Fruit fly (Drosophila melanogaster) whole organism, embryonic: ENCODE results near the gene CG32192.

Experiments
- Adf1 ChIP-seq: fragments of 200-800 bp; sonication (Bioruptor generic); IDR thresholded peaks from 2 replicates; pipeline ENCODE4 v1.3.6; 2022; ENCODE audit warnings: missing biosample characterization, missing genetic modification characterization
- BtbVII ChIP-seq: fragments of 200-800 bp; sonication (Bioruptor generic); optimal IDR thresholded peaks from 3 replicates; lab custom pipeline; 2017; ENCODE audit warnings: missing biosample characterization, mild to moderate bottlenecking, missing genetic modification characterization
- CG12219 ChIP-seq: fragments of 200-800 bp; sonication (Bioruptor generic); optimal IDR thresholded peaks from 3 replicates; lab custom pipeline; 2018; ENCODE audit warnings: missing biosample characterization, mild to moderate bottlenecking, missing genetic modification characterization
- CG12236 ChIP-seq: fragments of 200-800 bp; sonication (Bioruptor generic); optimal IDR thresholded peaks from 2 replicates; lab custom pipeline; 2016; ENCODE audit warnings: missing biosample characterization, missing genetic modification characterization
- CG1529 ChIP-seq: fragments of 200-800 bp; sonication (Bioruptor generic); optimal IDR thresholded peaks from 3 replicates; lab custom pipeline; 2018; ENCODE audit warnings: missing biosample characterization, missing genetic modification characterization
- CG1602 ChIP-seq: fragments of 200-800 bp; sonication (Bioruptor generic); optimal IDR thresholded peaks from 3 replicates; lab custom pipeline; 2016; ENCODE audit warnings: missing biosample characterization, missing genetic modification characterization
- CG17361 ChIP-seq: fragments of 200-800 bp; sonication (Bioruptor generic); IDR thresholded peaks from 3 replicates; pipeline ENCODE4 v1.3.6; 2022; ENCODE audit warnings: missing biosample characterization, missing genetic modification characterization
- CG17912 ChIP-seq: fragments of 200-800 bp; sonication (Bioruptor generic); optimal IDR thresholded peaks from 2 replicates; lab custom pipeline; 2018; ENCODE audit warnings: missing biosample characterization, mild to moderate bottlenecking, missing genetic modification characterization
- CG2116 ChIP-seq: fragments of 200-800 bp; sonication (Bioruptor generic); optimal IDR thresholded peaks from 3 replicates; lab custom pipeline; 2018; ENCODE audit warnings: missing biosample characterization, mild to moderate bottlenecking, missing genetic modification characterization
- CG2129 ChIP-seq: fragments of 200-800 bp; sonication (Bioruptor generic); IDR thresholded peaks from 2 replicates; pipeline ENCODE4 v1.3.6; 2022; ENCODE audit warnings: missing biosample characterization, missing genetic modification characterization; ENCODE audit not compliant: partially characterized antibody
- CG2889 ChIP-seq: fragments of 200-800 bp; sonication (Bioruptor generic); IDR thresholded peaks from 3 replicates; pipeline ENCODE4 v1.3.6; 2022; ENCODE audit warnings: missing biosample characterization, missing genetic modification characterization
- CG33213 ChIP-seq: fragments of 200-800 bp; sonication (Bioruptor generic); optimal IDR thresholded peaks from 3 replicates; lab custom pipeline; 2016; ENCODE audit warnings: missing biosample characterization, missing genetic modification characterization
- CG33557 ChIP-seq: fragments of 200-800 bp; sonication (Bioruptor generic); optimal IDR thresholded peaks from 2 replicates; lab custom pipeline; 2019; ENCODE audit warnings: missing biosample characterization, mild to moderate bottlenecking, missing genetic modification characterization, moderate library complexity
- CG4617 ChIP-seq: fragments of 200-800 bp; sonication (Bioruptor generic); optimal IDR thresholded peaks from 3 replicates; lab custom pipeline; 2016; ENCODE audit warnings: missing biosample characterization, missing genetic modification characterization, borderline replicate concordance
- CG7372 ChIP-seq: fragments of 200-800 bp; sonication (Bioruptor generic); IDR thresholded peaks from 2 replicates; pipeline ENCODE4 v1.3.6; 2022; ENCODE audit warnings: missing biosample characterization, missing genetic modification characterization
- CG7839 ChIP-seq: fragments of 200-800 bp; sonication (Bioruptor generic); optimal IDR thresholded peaks from 3 replicates; lab custom pipeline; 2018; ENCODE audit warnings: missing biosample characterization, mild to moderate bottlenecking, missing genetic modification characterization, moderate library complexity
- CG7963 ChIP-seq: fragments of 200-800 bp; sonication (Bioruptor generic); IDR thresholded peaks from 3 replicates; pipeline ENCODE4 v1.3.6; 2022; ENCODE audit warnings: missing biosample characterization, missing genetic modification characterization; ENCODE audit not compliant: partially characterized antibody
- CG8478 ChIP-seq: fragments of >200 bp; optimal IDR thresholded peaks from 2 replicates; lab custom pipeline; 2018
- CG9727 ChIP-seq: fragments of 200-800 bp; sonication (Bioruptor generic); optimal IDR thresholded peaks from 3 replicates; lab custom pipeline; 2017; ENCODE audit warnings: missing biosample characterization, mild to moderate bottlenecking, missing genetic modification characterization
- Camta ChIP-seq: fragments of 200-800 bp; sonication (Bioruptor generic); optimal IDR thresholded peaks from 2 replicates; lab custom pipeline; 2016; ENCODE audit warnings: missing biosample characterization, missing genetic modification characterization
- Deaf1 ChIP-seq: fragments of 200-800 bp; optimal IDR thresholded peaks from 3 replicates; lab custom pipeline; 2019; ENCODE audit warnings: missing biosample characterization, mild to moderate bottlenecking, missing genetic modification characterization, moderate library complexity
- Dip2 ChIP-seq: fragments of 200-800 bp; sonication (Bioruptor generic); IDR thresholded peaks from 2 replicates; pipeline ENCODE4 v1.3.6; 2022; ENCODE audit warnings: missing biosample characterization, missing genetic modification characterization
- E2f2 ChIP-seq: fragments of 200-800 bp; sonication (Bioruptor generic); IDR thresholded peaks from 2 replicates; pipeline ENCODE4 v1.3.6; 2022; ENCODE audit warnings: missing biosample characterization, missing genetic modification characterization
- H2.0 ChIP-seq: fragments of 200-800 bp; sonication (Bioruptor generic); IDR thresholded peaks from 2 replicates; pipeline ENCODE4 v1.3.6; 2022; ENCODE audit warnings: missing biosample characterization, missing genetic modification characterization
- HLHmδ ChIP-seq: fragments of 200-800 bp; sonication (Bioruptor generic); optimal IDR thresholded peaks from 2 replicates; lab custom pipeline; 2018; ENCODE audit warnings: missing biosample characterization, mild to moderate bottlenecking, missing genetic modification characterization, moderate library complexity
- Hey ChIP-seq: fragments of 200-800 bp; sonication (Bioruptor generic); optimal IDR thresholded peaks from 3 replicates; lab custom pipeline; 2018; ENCODE audit warnings: missing biosample characterization, mild to moderate bottlenecking, missing genetic modification characterization
- Lhr ChIP-seq: fragments of 200-800 bp; sonication (Bioruptor generic); optimal IDR thresholded peaks from 3 replicates; lab custom pipeline; 2017; ENCODE audit warnings: mild to moderate bottlenecking, missing biosample characterization, missing genetic modification reagents, missing genetic modification characterization
- NFAT ChIP-seq: fragments of 200-800 bp; sonication (Bioruptor generic); IDR thresholded peaks from 2 replicates; pipeline ENCODE4 v1.3.6; 2022; ENCODE audit warnings: missing biosample characterization, missing genetic modification characterization
- Nf-YC ChIP-seq: fragments of 200-800 bp; optimal IDR thresholded peaks from 3 replicates; lab custom pipeline; 2019; ENCODE audit warnings: missing biosample characterization, mild to moderate bottlenecking, missing genetic modification characterization, moderate library complexity
- Oli ChIP-seq: fragments of 200-800 bp; sonication (Bioruptor generic); optimal IDR thresholded peaks from 2 replicates; lab custom pipeline; 2018; ENCODE audit warnings: missing biosample characterization, mild to moderate bottlenecking, missing genetic modification characterization, moderate library complexity
- PHDP ChIP-seq: fragments of 200-800 bp; sonication (Bioruptor generic); optimal IDR thresholded peaks from 3 replicates; lab custom pipeline; 2018; ENCODE audit warnings: missing biosample characterization, mild to moderate bottlenecking, missing genetic modification characterization, moderate library complexity
- Pdp1 ChIP-seq, 2 experiments: fragments of 200-800 bp; sonication (Bioruptor generic); optimal IDR thresholded peaks; 3 replicates each; lab custom pipeline; 2016; ENCODE audit warnings: missing biosample characterization in 2 of 2, missing genetic modification characterization in 2 of 2, mild to moderate bottlenecking in 1 of 2, moderate library complexity in 1 of 2
- Side ChIP-seq: fragments of 200-800 bp; sonication (Bioruptor generic); optimal IDR thresholded peaks from 2 replicates; lab custom pipeline; 2016; ENCODE audit warnings: missing biosample characterization, missing genetic modification characterization
- Sox100B ChIP-seq: fragments of 200-800 bp; sonication (Bioruptor generic); optimal IDR thresholded peaks from 3 replicates; lab custom pipeline; 2018; ENCODE audit warnings: missing biosample characterization, mild to moderate bottlenecking, missing genetic modification characterization
- Stat92E ChIP-seq, 3 experiments: fragments of >200 bp in 2 of 3; fragments of 200-800 bp in 1 of 3; sonication (Bioruptor generic) in 1 of 3; optimal IDR thresholded peaks; 2 replicates each; lab custom pipeline; 2017 to 2019; ENCODE audit warnings: missing biosample characterization in 3 of 3, missing genetic modification characterization in 3 of 3, mild to moderate bottlenecking in 1 of 3, moderate library complexity in 1 of 3
- TFAM ChIP-seq: fragments of 200-800 bp; sonication (Bioruptor generic); optimal IDR thresholded peaks from 2 replicates; lab custom pipeline; 2017; ENCODE audit warnings: missing biosample characterization, missing genetic modification characterization, inconsistent platforms
- Trl ChIP-seq, 3 experiments: fragments of >200 bp in 2 of 3; fragments of 200-800 bp in 1 of 3; sonication (Bioruptor generic) in 1 of 3; optimal IDR thresholded peaks; 2 replicates in 1 of 3; 3 replicates in 2 of 3; lab custom pipeline; 2016 to 2017; ENCODE audit warnings: missing biosample characterization in 1 of 3, missing genetic modification characterization in 1 of 3
- Xrp1 ChIP-seq: fragments of 200-800 bp; sonication (Bioruptor generic); IDR thresholded peaks from 2 replicates; pipeline ENCODE4 v1.3.6; 2022; ENCODE audit warnings: missing biosample characterization, missing genetic modification characterization
- ato ChIP-seq: fragments of 200-800 bp; sonication (Bioruptor generic); IDR thresholded peaks from 2 replicates; pipeline ENCODE4 v1.3.6; 2022; ENCODE audit warnings: missing biosample characterization, missing genetic modification characterization; ENCODE audit not compliant: partially characterized antibody
- crc ChIP-seq: fragments of 200-800 bp; sonication (Bioruptor generic); optimal IDR thresholded peaks from 2 replicates; lab custom pipeline; 2016; ENCODE audit warnings: missing biosample characterization, missing genetic modification characterization
- fd102C ChIP-seq: fragments of 200-800 bp; sonication (Bioruptor generic); optimal IDR thresholded peaks from 2 replicates; lab custom pipeline; 2018; ENCODE audit warnings: missing biosample characterization, mild to moderate bottlenecking, missing genetic modification characterization, moderate library complexity
- gsb-n ChIP-seq: fragments of 200-800 bp; sonication (Bioruptor generic); optimal IDR thresholded peaks from 3 replicates; lab custom pipeline; 2018; ENCODE audit warnings: missing biosample characterization, mild to moderate bottlenecking, missing genetic modification characterization
- gt ChIP-seq: fragments of 200-800 bp; sonication (Bioruptor generic); IDR thresholded peaks from 2 replicates; pipeline ENCODE4 v1.3.6; 2022; ENCODE audit warnings: missing biosample characterization, missing genetic modification characterization
- jing ChIP-seq: fragments of 200-800 bp; sonication (Bioruptor generic); optimal IDR thresholded peaks from 2 replicates; lab custom pipeline; 2018; ENCODE audit warnings: missing biosample characterization, mild to moderate bottlenecking, missing genetic modification characterization
- nom ChIP-seq: fragments of 200-800 bp; sonication (Bioruptor generic); optimal IDR thresholded peaks from 2 replicates; lab custom pipeline; 2017; ENCODE audit warnings: missing biosample characterization, missing genetic modification characterization, mild to moderate bottlenecking, moderate library complexity, missing genetic modification reagents
- peb ChIP-seq: fragments of 200-800 bp; sonication (Bioruptor generic); IDR thresholded peaks from 2 replicates; pipeline ENCODE4 v1.3.6; 2022; ENCODE audit warnings: missing biosample characterization, missing genetic modification characterization
- sd ChIP-seq: fragments of 200-800 bp; sonication (Bioruptor generic); optimal IDR thresholded peaks from 3 replicates; lab custom pipeline; 2018; ENCODE audit warnings: missing biosample characterization, mild to moderate bottlenecking, missing genetic modification characterization, moderate library complexity
- tin ChIP-seq: fragments of 200-800 bp; sonication (Bioruptor generic); optimal IDR thresholded peaks from 3 replicates; lab custom pipeline; 2016; ENCODE audit warnings: missing biosample characterization, missing genetic modification characterization
- trem ChIP-seq: fragments of 200-800 bp; optimal IDR thresholded peaks from 3 replicates; lab custom pipeline; 2019; ENCODE audit warnings: missing biosample characterization, mild to moderate bottlenecking, missing genetic modification characterization, moderate library complexity
- trh ChIP-seq: fragments of 200-800 bp; sonication (Bioruptor generic); optimal IDR thresholded peaks from 2 replicates; lab custom pipeline; 2016; ENCODE audit warnings: missing biosample characterization, missing genetic modification characterization
- wek ChIP-seq: fragments of 200-800 bp; sonication (Bioruptor generic); optimal IDR thresholded peaks from 3 replicates; lab custom pipeline; 2018; ENCODE audit warnings: missing biosample characterization, mild to moderate bottlenecking, missing genetic modification characterization, moderate library complexity

The CG32192 gene

DNA sequence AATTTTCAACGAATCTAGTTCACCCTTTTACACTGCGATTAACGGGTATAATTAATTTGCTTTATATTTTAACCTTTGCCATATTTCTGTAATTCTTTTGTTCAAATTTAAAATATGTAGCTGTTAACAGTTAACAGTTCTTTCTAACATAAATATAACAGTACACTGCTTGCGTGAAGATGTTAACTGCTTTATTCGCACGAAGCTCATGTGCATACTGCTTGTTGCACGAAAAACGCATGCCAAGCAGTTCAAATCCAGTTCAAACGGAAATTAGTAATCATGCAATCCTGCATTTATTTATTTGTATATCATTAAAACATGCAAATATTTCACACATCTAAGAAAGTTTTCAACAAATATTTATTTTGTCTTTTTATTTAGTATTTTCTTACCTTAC is 47.9 kb downstream of the CG32192 start (continued):
- TF ChIP-seq Trl (optimal IDR thresholded peaks at IDR 0.05; lab: Kevin White, UChicago) = no peak
- TF ChIP-seq Trl (GFP tag; optimal IDR thresholded peaks at IDR 0.05; lab: Kevin White, UChicago) = no peak
- TF ChIP-seq tin = no peak
- TF ChIP-seq Xrp1 = peak; percentile 44
- TF ChIP-seq Hey (tag; lab: Kevin White, UChicago) = no peak
- peak; percentile 34 for TF ChIP-seq CG7839 (tag; lab: Kevin White, UChicago)
- no peak for TF ChIP-seq PHDP (tag; lab: Kevin White, UChicago)
- no peak for TF ChIP-seq crc (GFP tag; lab: Kevin White, UChicago)
- no peak for TF ChIP-seq H2.0 (GFP tag; lab: Robert Waterston, UW)
- TF ChIP-seq NFAT (GFP tag; lab: Robert Waterston, UW) = no peak
- TF ChIP-seq trem (tag; lab: Kevin White, UChicago) = peak; percentile 29
- TF ChIP-seq CG12219 (GFP tag; lab: Kevin White, UChicago) = no peak
- TF ChIP-seq HLHmδ (GFP tag; lab: Kevin White, UChicago) = no peak
- TF ChIP-seq Side (GFP tag; lab: Kevin White, UChicago) = no peak
- no peak for TF ChIP-seq trh
- no peak for TF ChIP-seq CG4617
- no peak for TF ChIP-seq CG1529
- no peak for TF ChIP-seq TFAM (GFP tag; lab: Kevin White, UChicago)
- no peak for TF ChIP-seq CG2116 (GFP tag; lab: Kevin White, UChicago)
- TF ChIP-seq fd102C (GFP tag; lab: Kevin White, UChicago) = no peak
- no peak for TF ChIP-seq CG7963 (GFP tag; lab: Robert Waterston, UW)
- TF ChIP-seq CG12236 = no peak
- no peak for TF ChIP-seq BtbVII (GFP tag; lab: Kevin White, UChicago)
- TF ChIP-seq CG7372 (GFP tag; lab: Robert Waterston, UW) = no peak
- 0 out of 3 replicates have a peak, but pooled peaks have one; percentile 18 for TF ChIP-seq CG17361 (GFP tag; lab: Robert Waterston, UW)
- no peak for TF ChIP-seq CG2129
- peak; percentile 87 for TF ChIP-seq sd (tag; lab: Kevin White, UChicago)
- no peak for TF ChIP-seq Dip2 (GFP tag; lab: Robert Waterston, UW)
- TF ChIP-seq gt (GFP tag; lab: Robert Waterston, UW) = no peak
- TF ChIP-seq Lhr (GFP tag; lab: Kevin White, UChicago) = peak; percentile 53
- no peak for TF ChIP-seq jing (GFP tag; lab: Kevin White, UChicago)
- TF ChIP-seq peb (GFP tag; lab: Robert Waterston, UW) = no peak
- TF ChIP-seq Deaf1 = no peak
- peak; percentile 33; the same call in 1 of the 2 replicates for TF ChIP-seq E2f2 (GFP tag; lab: Robert Waterston, UW)
- TF ChIP-seq nom = no peak
- no peak for TF ChIP-seq CG8478 (lab: Kevin White, UChicago)
- no peak for TF ChIP-seq Adf1 (GFP tag; lab: Robert Waterston, UW)
- TF ChIP-seq CG33213 (GFP tag; lab: Kevin White, UChicago) = no peak
- TF ChIP-seq CG33557 (GFP tag; lab: Kevin White, UChicago) = no peak
- no peak for TF ChIP-seq CG1602
- TF ChIP-seq Nf-YC = no peak
- TF ChIP-seq Camta (GFP tag; lab: Kevin White, UChicago) = no peak
- no peak for TF ChIP-seq CG9727 (GFP tag; lab: Kevin White, UChicago)
- no peak for TF ChIP-seq Sox100B
- TF ChIP-seq wek (GFP tag; lab: Kevin White, UChicago) = no peak
- no peak for TF ChIP-seq Oli (tag; lab: Kevin White, UChicago)
- no peak for TF ChIP-seq ato (GFP tag; lab: Robert Waterston, UW)
- peak in 1 of 2 experiments; percentile 55 for TF ChIP-seq Pdp1 (GFP tag; optimal IDR thresholded peaks at IDR 0.05; lab: Kevin White, UChicago)
- no peak for TF ChIP-seq CG2889 (GFP tag; lab: Robert Waterston, UW)
- TF ChIP-seq Stat92E (GFP tag; optimal IDR thresholded peaks at IDR 0.05; lab: Kevin White, UChicago) = no peak
- no peak for TF ChIP-seq CG17912 (GFP tag; lab: Kevin White, UChicago)
- TF ChIP-seq gsb-n (tag; lab: Kevin White, UChicago) = peak; percentile 25
